Worm (Caenorhabditis elegans) whole organism, L3 larva: Measurements from ENCODE around the gene Y34B4A.2.

ENCODE experiments used
- nhr-25 ChIP-seq: sonication (generic microtip); optimal IDR thresholded peaks from 2 replicates; lab custom pipeline; 2017; ENCODE audit warnings: missing biosample characterization, missing genetic modification characterization
- pqm-1 ChIP-seq: fragments of 150-350 bp; optimal IDR thresholded peaks from 2 replicates; lab custom pipeline; 2017; ENCODE audit warnings: missing biosample characterization, missing genetic modification characterization, inconsistent platforms
- zag-1 ChIP-seq: fragments of 150-350 bp; optimal IDR thresholded peaks from 2 replicates; lab custom pipeline; 2014; ENCODE audit warnings: missing biosample characterization, missing genetic modification characterization

ce11 chrX:5309622-5310021 lies 30.3 kb downstream of the Y34B4A.2 start:
- TF ChIP-seq zag-1 (tag; lab: Kevin White, UChicago) (no peak), nhr-25 (tag; lab: Kevin White, UChicago) (no peak), pqm-1 (tag; lab: Kevin White, UChicago) (no peak)
